Fruit fly (Drosophila melanogaster): ENCODE measurements around the gene cm.

The cm gene

DNA sequence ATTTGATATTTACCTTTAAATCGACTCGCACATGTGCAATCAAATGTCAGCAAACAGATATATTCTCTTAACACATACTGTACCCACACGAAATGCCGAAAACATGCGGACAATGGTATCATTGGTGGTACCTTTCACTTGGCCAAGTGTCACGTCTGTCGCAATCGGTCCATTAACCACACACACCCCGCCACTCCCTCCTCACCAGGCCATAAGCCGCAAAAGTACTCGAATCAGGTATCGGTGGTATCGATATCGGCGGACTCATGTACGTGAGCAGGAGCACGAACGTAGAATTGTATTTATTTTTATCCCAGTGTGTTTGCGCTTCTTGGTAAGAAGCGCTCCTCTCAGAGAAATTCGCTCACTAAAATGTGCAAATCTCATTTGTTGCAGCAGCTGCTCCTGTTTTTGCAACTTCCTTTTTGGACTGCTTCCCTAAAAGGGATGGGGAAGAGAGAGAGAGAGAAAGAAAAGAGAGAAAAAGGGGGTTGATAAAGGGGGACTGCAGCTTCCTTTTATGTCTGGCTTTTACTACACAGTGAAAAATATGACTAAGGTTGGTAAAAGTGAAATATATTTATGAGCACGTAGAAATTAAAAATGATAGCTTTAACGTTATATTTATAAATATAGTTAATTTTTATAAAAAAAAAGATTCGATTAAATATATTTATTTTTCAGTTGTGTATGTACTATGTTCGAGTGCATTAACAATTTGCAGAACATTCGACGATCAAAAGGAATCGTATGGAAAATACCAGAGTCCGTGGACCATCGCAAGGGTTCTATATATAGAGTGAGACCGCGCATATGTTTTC is 27.2 kb downstream of the cm start (continued):
- TF ChIP-seq CG12219 (GFP tag; optimal IDR thresholded peaks at IDR 0.05) (no peak), MTF-1 (GFP tag; optimal IDR thresholded peaks at IDR 0.05; ENCODE audit: borderline replicate concordance) (no peak), pan (optimal IDR thresholded peaks at IDR 0.05) (no peak), pan (GFP tag; optimal IDR thresholded peaks at IDR 0.05 in 1 of 2, IDR thresholded peaks at IDR 0.05 in 1 of 2) (no peak), amos (GFP tag; IDR thresholded peaks at IDR 0.05; ENCODE audit: partially characterized antibody) (no peak), NfI (GFP tag; optimal IDR thresholded peaks at IDR 0.05) (no peak), Hmx (GFP tag; optimal IDR thresholded peaks at IDR 0.05) (no peak), sna (GFP tag; IDR thresholded peaks at IDR 0.05; ENCODE audit: partially characterized antibody) (no peak), CG6791 (GFP tag; IDR thresholded peaks at IDR 0.05; ENCODE audit: partially characterized antibody) (no peak; the same call in 2 of the 3 replicates), lbe (GFP tag; optimal IDR thresholded peaks at IDR 0.05) (no peak), lmd (GFP tag; IDR thresholded peaks at IDR 0.05) (no peak), Abd-B (GFP tag; optimal IDR thresholded peaks at IDR 0.05) (no peak), Hr51 (GFP tag; optimal IDR thresholded peaks at IDR 0.05) (no peak), Hsf (GFP tag; optimal IDR thresholded peaks at IDR 0.05) (no peak), E2f1 (GFP tag; IDR thresholded peaks at IDR 0.05) (0 out of 2 replicates have a peak, but pooled peaks have one; percentile 20), Opbp (GFP tag; IDR thresholded peaks at IDR 0.05; ENCODE audit: partially characterized antibody) (no peak), CG10366 (GFP tag; IDR thresholded peaks at IDR 0.05) (no peak), CG8924 (tag; optimal IDR thresholded peaks at IDR 0.05) (peak; percentile 8), gfzf (GFP tag; optimal IDR thresholded peaks at IDR 0.05) (no peak), cg (GFP tag; optimal IDR thresholded peaks at IDR 0.05) (no peak), ssp (GFP tag; IDR thresholded peaks at IDR 0.05) (no peak), pb (GFP tag; optimal IDR thresholded peaks at IDR 0.05) (no peak), CG7963 (GFP tag; IDR thresholded peaks at IDR 0.05; ENCODE audit: partially characterized antibody) (no peak), vvl (GFP tag; IDR thresholded peaks at IDR 0.05) (0 out of 2 replicates have a peak, but pooled peaks have one; percentile 8), inv (GFP tag; IDR thresholded peaks at IDR 0.05; ENCODE audit: partially characterized antibody) (no peak), Dbx (GFP tag; IDR thresholded peaks at IDR 0.05) (no peak), cwo (GFP tag; optimal IDR thresholded peaks at IDR 0.05) (no peak), stwl (tag; optimal IDR thresholded peaks at IDR 0.05) (no peak), en (GFP tag; optimal IDR thresholded peaks at IDR 0.05) (no peak), pnt (GFP tag; optimal IDR thresholded peaks at IDR 0.05) (no peak), CG6272 (GFP tag; IDR thresholded peaks at IDR 0.05) (no peak), Dref (GFP tag; IDR thresholded peaks at IDR 0.05) (peak; percentile 25; the same call in 1 of the 2 replicates), CG11504 (tag; optimal IDR thresholded peaks at IDR 0.05) (peak; percentile 41), dm (GFP tag; optimal IDR thresholded peaks at IDR 0.05) (no peak), Doc3 (GFP tag; IDR thresholded peaks at IDR 0.05; ENCODE audit: partially characterized antibody) (no peak), ERR (GFP tag; optimal IDR thresholded peaks at IDR 0.05) (no peak), CG6854 (GFP tag; optimal IDR thresholded peaks at IDR 0.05) (no peak), Elba2 (GFP tag; optimal IDR thresholded peaks at IDR 0.05) (no peak), CG12391 (tag; optimal IDR thresholded peaks at IDR 0.05) (peak; percentile 17), hb (GFP tag; IDR thresholded peaks at IDR 0.05; ENCODE audit: partially characterized antibody) (no peak), CG7839 (tag; optimal IDR thresholded peaks at IDR 0.05) (peak; percentile 7), org-1 (GFP tag; optimal IDR thresholded peaks at IDR 0.05) (no peak), CG11723 (GFP tag; optimal IDR thresholded peaks at IDR 0.05) (no peak), CG14667 (GFP tag; IDR thresholded peaks at IDR 0.05) (no peak), Dip3 (GFP tag; optimal IDR thresholded peaks at IDR 0.05) (no peak), knrl (GFP tag; IDR thresholded peaks at IDR 0.05; ENCODE audit: partially characterized antibody) (no peak), Side (GFP tag; optimal IDR thresholded peaks at IDR 0.05) (no peak), CG7928 (GFP tag; optimal IDR thresholded peaks at IDR 0.05) (no peak)
